Worm (Caenorhabditis elegans) whole organism, L4/young adult: ENCODE results near the gene srj-9.
"Not testable (repeated sequence)": the region's sequence is repeated elsewhere in the genome, so short reads cannot be mapped to it uniquely, and the experiment has no call there.

Experiments used
- W03F9.2 ChIP-seq: fragments of 150-350 bp; optimal IDR thresholded peaks from 2 replicates; lab custom pipeline; 2014; ENCODE audit warnings: missing biosample characterization, missing genetic modification characterization
- dao-5 ChIP-seq: sonication (generic microtip); optimal IDR thresholded peaks from 2 replicates; lab custom pipeline; 2016; ENCODE audit warnings: missing genotype, missing genetic modification characterization, moderate library complexity, missing compliant biosample characterization
- him-1 ChIP-seq: sonication (generic microtip); optimal IDR thresholded peaks from 2 replicates; lab custom pipeline; 2016; ENCODE audit warnings: missing genotype, missing genetic modification reagents, missing genetic modification characterization, missing compliant biosample characterization

DNA sequence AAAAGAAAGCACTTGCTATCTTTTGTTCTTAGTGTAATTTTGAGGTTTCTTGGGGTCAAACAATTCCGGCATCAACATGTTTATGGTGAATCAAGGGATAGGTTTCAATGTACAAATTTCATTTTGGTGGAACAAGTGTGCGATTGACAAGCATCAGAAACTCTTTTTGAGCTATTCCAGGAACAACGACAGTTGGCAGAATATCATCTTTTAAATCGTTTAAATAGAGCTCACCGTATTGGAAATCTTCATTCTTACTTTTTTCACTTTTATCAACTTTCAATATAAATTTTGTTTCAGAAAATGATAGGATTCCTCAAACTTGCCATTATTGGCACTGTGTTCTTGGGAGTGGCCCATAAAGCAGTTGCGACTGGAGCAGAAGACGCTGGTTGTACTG is 31.8 kb upstream of the srj-9 start, which contains the start of gene T20D4.10:
- not testable (repeated sequence) for TF ChIP-seq W03F9.2, him-1, dao-5 (tag; lab: Kevin White, UChicago)
